Worm (Caenorhabditis elegans): ENCODE data around the gene ant-1.3.

ant-1.3 gene

DNA sequence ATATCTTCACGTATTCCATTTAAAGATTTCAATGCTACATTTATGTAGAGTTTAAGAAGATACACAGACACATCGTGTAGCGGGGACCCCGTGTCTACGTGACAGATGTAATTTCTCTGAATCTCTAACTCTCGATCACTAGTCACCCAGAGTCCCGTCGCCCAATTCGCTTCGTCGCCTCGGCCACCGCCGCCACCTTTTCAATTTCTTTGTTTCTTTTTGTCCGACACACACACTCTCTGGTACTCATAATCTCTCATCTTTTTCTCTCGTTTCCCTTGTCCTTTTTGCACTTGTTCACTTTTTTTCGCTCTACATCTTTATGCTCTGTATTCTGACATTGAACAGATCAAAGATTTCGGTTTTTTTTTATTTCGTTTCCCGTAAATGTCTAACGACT lies 9.3 kb upstream of the ant-1.3 start (continued):
- TF ChIP-seq nhr-237 (tag; optimal IDR thresholded peaks at IDR 0.05): peak; percentile 78
- TF ChIP-seq mef-2 (tag; optimal IDR thresholded peaks at IDR 0.05): peak; percentile 35
- peak; percentile 73 for TF ChIP-seq C16A3.4 (tag; optimal IDR thresholded peaks at IDR 0.05)
- no peak for TF ChIP-seq nhr-12 (tag; optimal IDR thresholded peaks at IDR 0.05)
- TF ChIP-seq rnt-1 (tag; optimal IDR thresholded peaks at IDR 0.05): peak; percentile 80
- no peak for TF ChIP-seq nhr-28 (tag; optimal IDR thresholded peaks at IDR 0.05)
- TF ChIP-seq fkh-10 (GFP tag; optimal IDR thresholded peaks at IDR 0.05): no peak
- no peak for TF ChIP-seq F16B12.6 (tag; optimal IDR thresholded peaks at IDR 0.05)
- peak; percentile 70 for TF ChIP-seq nhr-47 (tag; optimal IDR thresholded peaks at IDR 0.05)
- TF ChIP-seq unc-98 (GFP tag; IDR thresholded peaks at IDR 0.05): no peak
- TF ChIP-seq unc-62 (GFP tag; optimal IDR thresholded peaks at IDR 0.05): no peak
- TF ChIP-seq nhr-19 (GFP tag; conservative IDR thresholded peaks at IDR 0.05): peak; percentile 61
- peak; percentile 22 for TF ChIP-seq lin-15B (tag; optimal IDR thresholded peaks at IDR 0.05)
- peak; percentile 40 to 52 for TF ChIP-seq egl-27 (tag; optimal IDR thresholded peaks at IDR 0.05)
- TF ChIP-seq grh-1 (GFP tag; IDR thresholded peaks at IDR 0.05): no peak
- TF ChIP-seq lsy-2 (tag; optimal IDR thresholded peaks at IDR 0.05): peak; percentile 30 to 84
- no peak for TF ChIP-seq zag-1 (tag; optimal IDR thresholded peaks at IDR 0.05)
- TF ChIP-seq nhr-20 (tag; optimal IDR thresholded peaks at IDR 0.05): peak; percentile 88
- TF ChIP-seq irx-1 (tag; optimal IDR thresholded peaks at IDR 0.05): peak; percentile 4
- TF ChIP-seq C34B4.2 (tag; optimal IDR thresholded peaks at IDR 0.05): no peak
- peak; percentile 33 for TF ChIP-seq skn-1 (tag; optimal IDR thresholded peaks at IDR 0.05)
- no peak for TF ChIP-seq hlh-17 (GFP tag; optimal IDR thresholded peaks at IDR 0.05; ENCODE audit: borderline replicate concordance)
- TF ChIP-seq ceh-88 (GFP tag; IDR thresholded peaks at IDR 0.05): no peak
- peak in 2 of 3 experiments; percentile 48 to 53 for TF ChIP-seq ceh-82 (tag; optimal IDR thresholded peaks at IDR 0.05)
- peak in 1 of 2 experiments; percentile 72 for TF ChIP-seq mdl-1 (tag; optimal IDR thresholded peaks at IDR 0.05)
- peak; percentile 68 for TF ChIP-seq fos-1 (tag; optimal IDR thresholded peaks at IDR 0.05)
- peak; percentile 41 for TF ChIP-seq ztf-4 (tag; optimal IDR thresholded peaks at IDR 0.05)
- TF ChIP-seq ztf-11 (tag; optimal IDR thresholded peaks at IDR 0.05): no peak
- peak; percentile 51 for TF ChIP-seq nhr-77 (tag; optimal IDR thresholded peaks at IDR 0.05)
- peak; percentile 46 for TF ChIP-seq elt-2 (tag; optimal IDR thresholded peaks at IDR 0.05)
- TF ChIP-seq efl-1 (optimal IDR thresholded peaks at IDR 0.05): peak; percentile 56 to 66
- peak; percentile 32 to 94 for TF ChIP-seq efl-1 (GFP tag; optimal IDR thresholded peaks at IDR 0.05 in 1 of 2)
- TF ChIP-seq mab-9 (GFP tag; IDR thresholded peaks at IDR 0.05): no peak
- TF ChIP-seq aha-1 (tag; optimal IDR thresholded peaks at IDR 0.05): peak; percentile 24
- no peak for TF ChIP-seq hpl-2 (GFP tag; optimal IDR thresholded peaks at IDR 0.05)
- TF ChIP-seq ets-5 (GFP tag; IDR thresholded peaks at IDR 0.05): no peak

DNA sequence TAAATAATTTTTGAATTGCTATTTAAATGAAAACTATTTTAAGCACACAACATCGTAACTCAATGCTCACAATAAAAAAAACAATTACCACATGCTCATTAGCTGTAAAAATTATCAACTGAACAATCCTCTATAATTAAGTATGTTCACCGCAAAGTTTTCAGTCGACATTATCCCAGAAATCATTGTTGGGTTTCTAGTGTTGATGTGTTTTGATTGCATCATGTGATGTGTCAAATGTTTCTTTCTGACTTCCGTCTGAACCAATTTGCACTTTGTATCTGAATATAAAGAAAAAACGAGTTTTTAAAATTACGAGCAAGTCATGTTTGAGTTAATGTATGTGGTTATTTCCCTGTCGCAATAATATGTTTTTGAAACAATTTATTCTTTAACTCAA lies 8.7 kb upstream of the ant-1.3 start:
- TF ChIP-seq Y116A8C.19 (tag; optimal IDR thresholded peaks at IDR 0.05; ENCODE audit: borderline replicate concordance) (no peak), ceh-82 (tag; optimal IDR thresholded peaks at IDR 0.05) (no peak), elt-3 (tag; optimal IDR thresholded peaks at IDR 0.05) (no peak), unc-86 (tag; optimal IDR thresholded peaks at IDR 0.05) (no peak), nhr-28 (tag; optimal IDR thresholded peaks at IDR 0.05) (no peak), efl-3 (GFP tag; optimal IDR thresholded peaks at IDR 0.05) (no peak), lin-14 (GFP tag; optimal IDR thresholded peaks at IDR 0.05) (no peak), C04F5.9 (tag; optimal IDR thresholded peaks at IDR 0.05) (no peak), hpl-2 (GFP tag; optimal IDR thresholded peaks at IDR 0.05) (no peak), C16A3.4 (tag; optimal IDR thresholded peaks at IDR 0.05) (no peak), fkh-10 (GFP tag; optimal IDR thresholded peaks at IDR 0.05) (no peak), nhr-76 (tag; optimal IDR thresholded peaks at IDR 0.05) (no peak), fos-1 (tag; optimal IDR thresholded peaks at IDR 0.05) (no peak), aly-2 (tag; optimal IDR thresholded peaks at IDR 0.05) (no peak), lir-3 (tag; optimal IDR thresholded peaks at IDR 0.05; ENCODE audit: poor library complexity) (no peak), sup-37 (GFP tag; optimal IDR thresholded peaks at IDR 0.05) (no peak)
